Worm (Caenorhabditis elegans): ENCODE results near the gene C53A5.13.

C53A5.13 gene

ce11 chrV:14579619-14580018 is 33.0 kb downstream of the C53A5.13 start, which contains the start of gene gar-3:
Gene gar-3, minus strand, starts transcription at chrV:14579719.
- TF ChIP-seq Y55F3AM.14 (GFP tag; optimal IDR thresholded peaks at IDR 0.05) (no peak), ztf-11 (tag; optimal IDR thresholded peaks at IDR 0.05) (no peak), ZK546.5 (tag; optimal IDR thresholded peaks at IDR 0.05) (no peak), peb-1 (tag; optimal IDR thresholded peaks at IDR 0.05) (no peak), unc-55 (GFP tag; optimal IDR thresholded peaks at IDR 0.05) (peak; percentile 45), alr-1 (tag; optimal IDR thresholded peaks at IDR 0.05) (no peak)

- TF ChIP-seq nhr-237 (tag; optimal IDR thresholded peaks at IDR 0.05) (no peak), lsy-2 (tag; optimal IDR thresholded peaks at IDR 0.05) (no peak), lin-11 (tag; optimal IDR thresholded peaks at IDR 0.05) (no peak)
These were observed 38.7 kb downstream of the C53A5.13 start, which contains the start of gene Y40H4A.2 for ce11 chrV:14585351-14585750. Gene Y40H4A.2, minus strand, starts transcription at chrV:14585451.

ce11 chrV:14594103-14594502 is 47.4 kb downstream of the C53A5.13 start:
- TF ChIP-seq sem-4 (tag; optimal IDR thresholded peaks at IDR 0.05) (no peak), Y55F3AM.14 (GFP tag; optimal IDR thresholded peaks at IDR 0.05) (no peak), alr-1 (tag; optimal IDR thresholded peaks at IDR 0.05) (no peak)

ce11 chrV:14594943-14595342 is 48.3 kb downstream of the C53A5.13 start:
- no peak for TF ChIP-seq egl-27 (tag; optimal IDR thresholded peaks at IDR 0.05)
- no peak for TF ChIP-seq gmeb-1 (tag; optimal IDR thresholded peaks at IDR 0.05)
- TF ChIP-seq snpc-4 (tag; optimal IDR thresholded peaks at IDR 0.05), result no peak
- no peak for TF ChIP-seq sma-3 (GFP tag; optimal IDR thresholded peaks at IDR 0.05)

DNA sequence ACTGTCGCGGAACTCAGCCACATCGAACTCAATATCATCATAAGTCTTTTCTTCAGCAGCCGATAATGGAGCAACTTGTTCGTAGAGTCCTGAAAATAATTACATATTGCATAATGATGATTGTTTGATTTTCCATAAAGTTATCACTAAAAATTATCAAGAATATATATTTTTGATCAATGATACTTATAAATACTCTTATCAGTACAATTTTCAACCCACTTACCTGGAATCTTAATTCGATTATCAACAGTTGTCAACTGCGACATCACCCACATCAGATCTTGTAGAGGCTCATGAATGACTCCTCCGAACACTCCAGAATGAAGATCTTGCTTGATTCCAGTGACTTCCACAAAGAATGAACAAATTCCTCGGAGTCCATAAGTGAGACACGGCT is 49.3 kb downstream of the C53A5.13 start:
- TF ChIP-seq ceh-82 (tag; optimal IDR thresholded peaks at IDR 0.05) (no peak), fos-1 (tag; optimal IDR thresholded peaks at IDR 0.05) (peak; percentile 53)

DNA sequence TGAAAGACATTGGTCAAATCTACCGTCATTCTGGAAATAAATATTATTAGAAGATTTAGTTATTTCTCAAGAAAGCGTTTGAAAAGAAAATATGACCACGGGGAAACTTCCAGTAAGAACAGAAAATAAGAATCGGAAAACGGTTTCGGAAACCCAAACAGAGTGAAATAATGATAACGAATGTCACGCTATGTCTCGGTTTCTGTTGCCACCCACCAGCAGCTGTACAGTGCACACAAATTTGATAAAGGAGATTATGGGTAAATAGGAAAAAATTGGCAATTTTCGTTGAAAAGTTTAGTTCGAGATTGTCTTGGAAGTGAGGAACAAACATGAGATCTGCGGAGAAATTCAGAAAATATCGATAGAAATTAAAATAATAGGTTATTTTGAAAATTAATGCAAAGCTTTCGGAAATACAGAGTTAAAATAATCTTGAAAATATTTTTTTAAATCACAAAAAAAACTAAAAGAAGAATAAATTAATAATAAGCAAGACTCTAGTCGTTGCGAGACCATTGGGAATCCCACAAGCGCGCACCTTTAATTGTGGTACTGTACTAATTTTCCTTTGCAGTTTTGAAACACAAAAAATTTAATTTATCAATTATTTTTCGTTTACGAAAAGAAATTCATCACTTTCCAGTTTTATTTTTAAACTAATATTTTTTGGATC is 50.5 kb downstream of the C53A5.13 start, which contains the start of gene pes-9:
TSS of gene pes-9 (minus strand) at position 30 of the 676 bp plus-strand sequence.
- TF ChIP-seq mbf-1 (tag; optimal IDR thresholded peaks at IDR 0.05) (no peak), crh-2 (tag; optimal IDR thresholded peaks at IDR 0.05) (peak; percentile 29), ZK546.5 (tag; optimal IDR thresholded peaks at IDR 0.05) (no peak), lin-39 (tag; optimal IDR thresholded peaks at IDR 0.05) (no peak), blmp-1 (tag; optimal IDR thresholded peaks at IDR 0.05; ENCODE audit: insufficient read depth) (no peak), nhr-23 (tag; optimal IDR thresholded peaks at IDR 0.05) (no peak), fos-1 (tag; optimal IDR thresholded peaks at IDR 0.05) (peak; percentile 27)

- peak; percentile 67 for TF ChIP-seq unc-55 (GFP tag; optimal IDR thresholded peaks at IDR 0.05)
- no peak for TF ChIP-seq blmp-1 (tag; optimal IDR thresholded peaks at IDR 0.05; ENCODE audit: insufficient read depth)
- peak; percentile 77 for TF ChIP-seq C34F6.9 (tag; optimal IDR thresholded peaks at IDR 0.05)
- peak; percentile 58 for TF ChIP-seq fos-1 (tag; optimal IDR thresholded peaks at IDR 0.05)
- TF ChIP-seq Y55F3AM.14 (GFP tag; optimal IDR thresholded peaks at IDR 0.05), result no peak
- TF ChIP-seq lsy-2 (tag; optimal IDR thresholded peaks at IDR 0.05), result peak in 1 of 2 experiments; percentile 53
- no peak for TF ChIP-seq gmeb-1 (tag; optimal IDR thresholded peaks at IDR 0.05)
- peak; percentile 12 for TF ChIP-seq sma-3 (GFP tag; optimal IDR thresholded peaks at IDR 0.05)
- peak; percentile 60 for TF ChIP-seq nhr-129 (tag; optimal IDR thresholded peaks at IDR 0.05)
These were observed 51.1 kb downstream of the C53A5.13 start, which contains the start of gene R11H6.2 for ce11 chrV:14597681-14598184. Gene R11H6.2, plus strand, starts transcription at chrV:14598006.

ce11 chrV:14599972-14600371 is 53.3 kb downstream of the C53A5.13 start, which contains the start of gene glb-22:
Gene glb-22, plus strand, starts transcription at chrV:14600272.
- no peak for TF ChIP-seq sma-9 (GFP tag; optimal IDR thresholded peaks at IDR 0.05)
- TF ChIP-seq sma-9 (tag; optimal IDR thresholded peaks at IDR 0.05), result no peak
- TF ChIP-seq lin-39 (tag; optimal IDR thresholded peaks at IDR 0.05), result no peak
- TF ChIP-seq gmeb-1 (tag; optimal IDR thresholded peaks at IDR 0.05), result no peak
- TF ChIP-seq nhr-21 (tag; optimal IDR thresholded peaks at IDR 0.05), result no peak

All from whole organism, L2 larva.